Fruit fly (Drosophila melanogaster) whole organism, embryonic: ENCODE measurements around the gene Cul6.
A peak's percentile ranks its signal among the peaks of the same experiment; 100 is the strongest.

ENCODE experiments used
- Antp ChIP-seq: fragments of 200-800 bp; sonication (Bioruptor generic); optimal IDR thresholded peaks from 3 replicates; lab custom pipeline; 2016; ENCODE audit warnings: missing biosample characterization, missing genetic modification characterization
- CG10209 ChIP-seq: fragments of 200-800 bp; sonication (Bioruptor generic); optimal IDR thresholded peaks from 3 replicates; lab custom pipeline; 2017; ENCODE audit warnings: missing biosample characterization, mild to moderate bottlenecking, missing genetic modification characterization, missing genetic modification reagents
- CG10565 ChIP-seq: fragments of 200-800 bp; sonication (Bioruptor generic); optimal IDR thresholded peaks from 3 replicates; lab custom pipeline; 2016; ENCODE audit warnings: missing biosample characterization, mild to moderate bottlenecking, missing genetic modification characterization
- CG10959 ChIP-seq: fragments of 200-800 bp; sonication (Bioruptor generic); IDR thresholded peaks from 2 replicates; pipeline ENCODE4 v1.3.6; 2022; ENCODE audit warnings: missing biosample characterization, missing genetic modification characterization
- CG12071 ChIP-seq: fragments of 200-800 bp; sonication (Bioruptor generic); optimal IDR thresholded peaks from 3 replicates; lab custom pipeline; 2018; ENCODE audit warnings: missing biosample characterization, mild to moderate bottlenecking, missing genetic modification characterization
- CG12155 ChIP-seq: fragments of 200-800 bp; sonication (Bioruptor generic); optimal IDR thresholded peaks from 3 replicates; lab custom pipeline; 2016; ENCODE audit warnings: missing biosample characterization, missing genetic modification characterization
- CG12391 ChIP-seq: fragments of 200-800 bp; sonication (Bioruptor generic); optimal IDR thresholded peaks from 3 replicates; lab custom pipeline; 2018; ENCODE audit warnings: missing biosample characterization, mild to moderate bottlenecking, missing genetic modification characterization, moderate library complexity
- CG13894 ChIP-seq: fragments of 200-800 bp; sonication (Bioruptor generic); optimal IDR thresholded peaks from 3 replicates; lab custom pipeline; 2018; ENCODE audit warnings: missing biosample characterization, mild to moderate bottlenecking, missing genetic modification characterization, moderate library complexity
- CG14441 ChIP-seq: fragments of 200-800 bp; sonication (Bioruptor generic); IDR thresholded peaks from 2 replicates; pipeline ENCODE4 v1.3.6; 2022; ENCODE audit warnings: missing biosample characterization, missing genetic modification characterization
- CG14860 ChIP-seq: fragments of 200-800 bp; sonication (Bioruptor generic); IDR thresholded peaks from 3 replicates; pipeline ENCODE4 v1.3.6; 2022; ENCODE audit warnings: missing biosample characterization, missing genetic modification characterization; ENCODE audit not compliant: partially characterized antibody
- CG15269 ChIP-seq: fragments of 200-800 bp; sonication (Bioruptor generic); optimal IDR thresholded peaks from 2 replicates; lab custom pipeline; 2018; ENCODE audit warnings: missing biosample characterization, mild to moderate bottlenecking, missing genetic modification characterization, moderate library complexity
- CG16779 ChIP-seq: fragments of 200-800 bp; sonication (Bioruptor generic); IDR thresholded peaks from 2 replicates; pipeline ENCODE4 v1.3.6; 2022; ENCODE audit warnings: missing biosample characterization, missing genetic modification characterization
- CG16863 ChIP-seq: fragments of 200-800 bp; sonication (Bioruptor generic); optimal IDR thresholded peaks from 3 replicates; lab custom pipeline; 2016; ENCODE audit warnings: missing biosample characterization, missing genetic modification characterization
- CG17361 ChIP-seq: fragments of 200-800 bp; sonication (Bioruptor generic); IDR thresholded peaks from 3 replicates; pipeline ENCODE4 v1.3.6; 2022; ENCODE audit warnings: missing biosample characterization, missing genetic modification characterization
- CG17385 ChIP-seq: fragments of 200-800 bp; sonication (Bioruptor generic); optimal IDR thresholded peaks from 3 replicates; lab custom pipeline; 2018; ENCODE audit warnings: missing biosample characterization, mild to moderate bottlenecking, missing genetic modification characterization
- CG17568 ChIP-seq: fragments of 200-800 bp; sonication (Bioruptor generic); optimal IDR thresholded peaks from 2 replicates; lab custom pipeline; 2018; ENCODE audit warnings: missing biosample characterization, mild to moderate bottlenecking, missing genetic modification characterization, moderate library complexity
- CG17612 ChIP-seq: fragments of 200-800 bp; sonication (Bioruptor generic); IDR thresholded peaks from 2 replicates; pipeline ENCODE4 v1.3.6; 2022; ENCODE audit warnings: missing biosample characterization, missing genetic modification characterization
- CG1832 ChIP-seq: fragments of 200-800 bp; sonication (Bioruptor generic); optimal IDR thresholded peaks from 2 replicates; lab custom pipeline; 2017; ENCODE audit warnings: missing biosample characterization, mild to moderate bottlenecking, missing genetic modification characterization, inconsistent platforms
- CG18476 ChIP-seq: fragments of 200-800 bp; sonication (Bioruptor generic); optimal IDR thresholded peaks from 2 replicates; lab custom pipeline; 2016; ENCODE audit warnings: missing biosample characterization, mild to moderate bottlenecking, missing genetic modification characterization
- CG2116 ChIP-seq: fragments of 200-800 bp; sonication (Bioruptor generic); optimal IDR thresholded peaks from 3 replicates; lab custom pipeline; 2018; ENCODE audit warnings: missing biosample characterization, mild to moderate bottlenecking, missing genetic modification characterization
- CG2120 ChIP-seq: fragments of 200-800 bp; sonication (Bioruptor generic); optimal IDR thresholded peaks from 3 replicates; lab custom pipeline; 2016; ENCODE audit warnings: missing biosample characterization, missing genetic modification characterization
- CG4328 ChIP-seq: fragments of 200-800 bp; sonication (Bioruptor generic); optimal IDR thresholded peaks from 3 replicates; lab custom pipeline; 2017; ENCODE audit warnings: missing biosample characterization, missing genetic modification reagents, missing genetic modification characterization
- CG4404 ChIP-seq: fragments of 200-800 bp; sonication (Bioruptor generic); IDR thresholded peaks from 2 replicates; pipeline ENCODE4 v1.3.6; 2022; ENCODE audit warnings: missing biosample characterization, missing genetic modification characterization
- CG6272 ChIP-seq: fragments of 200-800 bp; sonication (Bioruptor generic); IDR thresholded peaks from 2 replicates; pipeline ENCODE4 v1.3.6; 2022; ENCODE audit warnings: missing biosample characterization, missing genetic modification characterization
- CG6813 ChIP-seq: fragments of 200-800 bp; sonication (Bioruptor generic); optimal IDR thresholded peaks from 2 replicates; lab custom pipeline; 2017; ENCODE audit warnings: missing biosample characterization, missing genetic modification characterization, mild to moderate bottlenecking, moderate library complexity, missing genetic modification reagents
- CG7786 ChIP-seq: fragments of 200-800 bp; sonication (Bioruptor generic); optimal IDR thresholded peaks from 2 replicates; lab custom pipeline; 2016; ENCODE audit warnings: missing biosample characterization, missing genetic modification characterization
- CG8765 ChIP-seq: fragments of 200-800 bp; sonication (Bioruptor generic); IDR thresholded peaks from 2 replicates; pipeline ENCODE4 v1.3.6; 2022; ENCODE audit warnings: missing biosample characterization, missing genetic modification characterization
- Chrac-16 ChIP-seq: fragments of 200-800 bp; sonication (Bioruptor generic); optimal IDR thresholded peaks from 3 replicates; lab custom pipeline; 2016; ENCODE audit warnings: missing biosample characterization, missing genetic modification characterization
- D19B ChIP-seq: fragments of 200-800 bp; sonication (Bioruptor generic); optimal IDR thresholded peaks from 2 replicates; lab custom pipeline; 2017; ENCODE audit warnings: missing biosample characterization, mild to moderate bottlenecking, missing genetic modification characterization
- Dref ChIP-seq: fragments of 200-800 bp; sonication (Bioruptor generic); IDR thresholded peaks from 2 replicates; pipeline ENCODE4 v1.3.6; 2022; ENCODE audit warnings: missing biosample characterization, missing genetic modification characterization
- Fer3 ChIP-seq: fragments of 200-800 bp; sonication (Bioruptor generic); optimal IDR thresholded peaks from 2 replicates; lab custom pipeline; 2018; ENCODE audit warnings: missing biosample characterization, mild to moderate bottlenecking, missing genetic modification characterization, moderate library complexity
- Lpt ChIP-seq: fragments of >200 bp; optimal IDR thresholded peaks from 2 replicates; lab custom pipeline; 2018; ENCODE audit warnings: missing biosample characterization, missing genetic modification characterization
- abd-A ChIP-seq: fragments of 200-800 bp; sonication (Bioruptor generic); optimal IDR thresholded peaks from 3 replicates; lab custom pipeline; 2019; ENCODE audit warnings: missing biosample characterization, mild to moderate bottlenecking, missing genetic modification characterization, moderate library complexity
- aop ChIP-seq: fragments of 200-800 bp; sonication (Bioruptor generic); IDR thresholded peaks from 2 replicates; pipeline ENCODE4 v1.3.6; 2022; ENCODE audit warnings: missing biosample characterization, missing genetic modification characterization
- ap ChIP-seq: fragments of 200-800 bp; sonication (Bioruptor generic); IDR thresholded peaks from 2 replicates; pipeline ENCODE4 v1.3.6; 2022; ENCODE audit warnings: missing biosample characterization, missing genetic modification characterization
- cas ChIP-seq: fragments of 200-800 bp; sonication (Bioruptor generic); IDR thresholded peaks from 2 replicates; pipeline ENCODE4 v1.3.6; 2022; ENCODE audit warnings: missing biosample characterization, missing genetic modification characterization
- crol ChIP-seq: fragments of 200-800 bp; sonication (Bioruptor generic); IDR thresholded peaks from 2 replicates; pipeline ENCODE4 v1.3.6; 2022; ENCODE audit warnings: missing biosample characterization, missing genetic modification characterization
- danr ChIP-seq: fragments of 200-800 bp; sonication (Bioruptor generic); IDR thresholded peaks from 2 replicates; pipeline ENCODE4 v1.3.6; 2022; ENCODE audit warnings: missing biosample characterization, missing genetic modification characterization
- dati ChIP-seq: fragments of 200-800 bp; sonication (Bioruptor generic); IDR thresholded peaks from 2 replicates; pipeline ENCODE4 v1.3.6; 2022; ENCODE audit warnings: missing biosample characterization, missing genetic modification characterization
- fru ChIP-seq: fragments of >200 bp; optimal IDR thresholded peaks from 2 replicates; lab custom pipeline; 2017
- kni ChIP-seq: fragments of 200-800 bp; sonication (Bioruptor generic); optimal IDR thresholded peaks from 3 replicates; lab custom pipeline; 2017; ENCODE audit warnings: mild to moderate bottlenecking, missing biosample characterization, missing genetic modification reagents, missing genetic modification characterization
- knrl ChIP-seq: fragments of 200-800 bp; sonication (Bioruptor generic); IDR thresholded peaks from 3 replicates; pipeline ENCODE4 v1.3.6; 2022; ENCODE audit warnings: missing biosample characterization, missing genetic modification characterization; ENCODE audit not compliant: partially characterized antibody
- luna ChIP-seq: fragments of 200-800 bp; sonication (Bioruptor generic); optimal IDR thresholded peaks from 2 replicates; lab custom pipeline; 2016; ENCODE audit warnings: missing biosample characterization, missing genetic modification characterization
- pros ChIP-seq: fragments of 200-800 bp; sonication (Bioruptor generic); optimal IDR thresholded peaks from 3 replicates; lab custom pipeline; 2019; ENCODE audit warnings: missing biosample characterization, mild to moderate bottlenecking, missing genetic modification characterization, moderate library complexity
- run ChIP-seq: fragments of 200-800 bp; sonication (Bioruptor generic); optimal IDR thresholded peaks from 3 replicates; lab custom pipeline; 2018; ENCODE audit warnings: missing biosample characterization, mild to moderate bottlenecking, missing genetic modification characterization
- sc ChIP-seq, 3 experiments: fragments of >200 bp in 2 of 3; fragments of 200-800 bp in 1 of 3; sonication (Bioruptor generic) in 1 of 3; optimal IDR thresholded peaks; 2 replicates in 2 of 3; 3 replicates in 1 of 3; lab custom pipeline; 2017; ENCODE audit warnings: mild to moderate bottlenecking in 1 of 3, missing biosample characterization in 1 of 3, missing genetic modification characterization in 1 of 3, missing genetic modification reagents in 1 of 3
- sens-2 ChIP-seq: fragments of 200-800 bp; sonication (Bioruptor generic); IDR thresholded peaks from 2 replicates; pipeline ENCODE4 v1.3.6; 2022; ENCODE audit warnings: missing biosample characterization, missing genetic modification characterization
- seq ChIP-seq: fragments of 200-800 bp; sonication (Bioruptor generic); IDR thresholded peaks from 2 replicates; pipeline ENCODE4 v1.3.6; 2022; ENCODE audit warnings: missing biosample characterization, missing genetic modification characterization
- wor ChIP-seq: fragments of 200-800 bp; sonication (Bioruptor generic); IDR thresholded peaks from 2 replicates; pipeline ENCODE4 v1.3.6; 2022; ENCODE audit warnings: missing biosample characterization, missing genetic modification characterization
- yki ChIP-seq: fragments of >200 bp; optimal IDR thresholded peaks from 3 replicates; lab custom pipeline; 2018

The Cul6 gene

dm6 chr3L:13022854-13023560 is 11.5 kb upstream of the Cul6 start, which contains the start of gene RpS12 (continued):
- TF ChIP-seq sc (optimal IDR thresholded peaks at IDR 0.05; lab: Kevin White, UChicago), result no peak
- TF ChIP-seq sc (GFP tag; optimal IDR thresholded peaks at IDR 0.05; lab: Kevin White, UChicago), result peak; percentile 43
- TF ChIP-seq cas, result peak; percentile 79
- TF ChIP-seq yki (lab: Kevin White, UChicago), result no peak
- TF ChIP-seq CG13894 (tag; lab: Kevin White, UChicago), result peak; percentile 73
- peak; percentile 28 for TF ChIP-seq CG4404 (GFP tag; lab: Robert Waterston, UW)
- peak; percentile 75 for TF ChIP-seq sens-2 (GFP tag; lab: Robert Waterston, UW)
- TF ChIP-seq CG8765, result no peak
- TF ChIP-seq ap, result peak; percentile 68
- TF ChIP-seq CG6813 (GFP tag; lab: Kevin White, UChicago), result peak; percentile 87
- no peak for TF ChIP-seq pros (GFP tag; lab: Kevin White, UChicago)
- TF ChIP-seq CG12155, result peak; percentile 30
- peak; percentile 22 for TF ChIP-seq kni (GFP tag; lab: Kevin White, UChicago)
- TF ChIP-seq Antp (GFP tag; lab: Kevin White, UChicago), result peak; percentile 80
- TF ChIP-seq CG2116, result peak; percentile 99
- no peak for TF ChIP-seq CG17612 (GFP tag; lab: Robert Waterston, UW)
- TF ChIP-seq crol (GFP tag; lab: Robert Waterston, UW), result no peak
- TF ChIP-seq knrl (GFP tag; lab: Robert Waterston, UW), result peak; percentile 80
- TF ChIP-seq CG16779, result peak; percentile 69
- peak; percentile 49 for TF ChIP-seq luna
- peak; percentile 64 for TF ChIP-seq CG15269 (tag; lab: Kevin White, UChicago)
- TF ChIP-seq CG14860 (GFP tag; lab: Robert Waterston, UW), result peak; percentile 49
- TF ChIP-seq Dref, result peak; percentile 92
- TF ChIP-seq CG12391 (tag; lab: Kevin White, UChicago), result peak; percentile 73
- TF ChIP-seq abd-A (tag; lab: Kevin White, UChicago), result peak; percentile 28
- peak; percentile 87 for TF ChIP-seq CG12071 (GFP tag; lab: Kevin White, UChicago)
- TF ChIP-seq CG7786 (GFP tag; lab: Kevin White, UChicago), result peak; percentile 72
- peak; percentile 35 for TF ChIP-seq CG16863 (GFP tag; lab: Kevin White, UChicago)
- no peak for TF ChIP-seq danr (GFP tag; lab: Robert Waterston, UW)
- TF ChIP-seq CG6272 (GFP tag; lab: Robert Waterston, UW), result peak; percentile 71
- TF ChIP-seq wor (GFP tag; lab: Robert Waterston, UW), result peak; percentile 37
- 0 out of 2 replicates have a peak, but pooled peaks have one; percentile 47 for TF ChIP-seq aop (GFP tag; lab: Robert Waterston, UW)
- peak; percentile 51 for TF ChIP-seq D19B (GFP tag; lab: Kevin White, UChicago)
- TF ChIP-seq CG4328 (GFP tag; lab: Kevin White, UChicago), result peak; percentile 62
- no peak for TF ChIP-seq Lpt
- TF ChIP-seq dati (GFP tag; lab: Robert Waterston, UW), result peak; percentile 20; the same call in 1 of the 2 replicates
- TF ChIP-seq Chrac-16, result peak; percentile 55
- TF ChIP-seq CG10959, result peak; percentile 55; the same call in 1 of the 2 replicates
- TF ChIP-seq CG10565 (GFP tag; lab: Kevin White, UChicago), result peak; percentile 1
- peak; percentile 65 for TF ChIP-seq CG2120
- peak; percentile 78 for TF ChIP-seq CG17385
- TF ChIP-seq run (tag; lab: Kevin White, UChicago), result peak; percentile 19
- TF ChIP-seq CG17568 (GFP tag; lab: Kevin White, UChicago), result peak; percentile 89
- TF ChIP-seq CG1832, result no peak
- no peak for TF ChIP-seq fru
- TF ChIP-seq CG17361 (GFP tag; lab: Robert Waterston, UW), result peak; percentile 70
- TF ChIP-seq CG14441, result peak; percentile 77
- TF ChIP-seq CG10209, result peak; percentile 79
- peak; percentile 84 for TF ChIP-seq Fer3
- peak; percentile 57 for TF ChIP-seq seq
- no peak for TF ChIP-seq CG18476
